Worm (Caenorhabditis elegans): ENCODE data around the gene cyk-4.

ce11 chrIII:13771145-13771544, at the start of gene cyk-4, which contains the start of gene pdr-1:
- TF ChIP-seq gmeb-2 (tag; optimal IDR thresholded peaks at IDR 0.05) = no peak
- no peak for TF ChIP-seq fkh-10 (GFP tag; optimal IDR thresholded peaks at IDR 0.05)
- TF ChIP-seq fax-1 (tag; optimal IDR thresholded peaks at IDR 0.05) = no peak
- TF ChIP-seq pax-1 (tag; optimal IDR thresholded peaks at IDR 0.05) = no peak
- TF ChIP-seq pat-9 (tag; optimal IDR thresholded peaks at IDR 0.05) = no peak
- no peak for TF ChIP-seq hlh-8 (tag; optimal IDR thresholded peaks at IDR 0.05)
- TF ChIP-seq lin-11 (tag; optimal IDR thresholded peaks at IDR 0.05) = no peak
- no peak for TF ChIP-seq sox-4 (tag; optimal IDR thresholded peaks at IDR 0.05)

Measured in whole organism, late embryonic.